Fruit fly (Drosophila melanogaster): ENCODE data around the gene CG11597.

The CG11597 gene

dm6 chr3L:11789773-11790172, 32.3 kb downstream of the CG11597 start, which contains the start of gene Pi3K68D:
Gene Pi3K68D, minus strand, starts transcription at chr3L:11790013.
- TF ChIP-seq CG6808 (GFP tag; optimal IDR thresholded peaks at IDR 0.05) (no peak), Hr4 (GFP tag; optimal IDR thresholded peaks at IDR 0.05) (no peak), vri (GFP tag; optimal IDR thresholded peaks at IDR 0.05) (no peak), cyc (GFP tag; optimal IDR thresholded peaks at IDR 0.05) (no peak), Eip93F (GFP tag; optimal IDR thresholded peaks at IDR 0.05) (no peak), dsx (GFP tag; optimal IDR thresholded peaks at IDR 0.05; ENCODE audit: poor library complexity, severe bottlenecking) (no peak), Sox14 (GFP tag; optimal IDR thresholded peaks at IDR 0.05) (peak; percentile 20)

- TF ChIP-seq CG8119 (GFP tag; IDR thresholded peaks at IDR 0.05) (peak; percentile 26; the same call in 2 of the 3 replicates), CG16779 (tag; optimal IDR thresholded peaks at IDR 0.05) (peak; percentile 48), Eip93F (GFP tag; optimal IDR thresholded peaks at IDR 0.05) (peak; percentile 8), net (GFP tag; optimal IDR thresholded peaks at IDR 0.05) (no peak), fkh (GFP tag; optimal IDR thresholded peaks at IDR 0.05) (peak; percentile 65), achi (GFP tag; optimal IDR thresholded peaks at IDR 0.05) (no peak)
Observed at dm6 chr3L:11788936-11789352, 33.1 kb downstream of the CG11597 start.

- TF ChIP-seq Eip93F (GFP tag; optimal IDR thresholded peaks at IDR 0.05) (peak; percentile 52), CG1621 (tag; optimal IDR thresholded peaks at IDR 0.05) (no peak), eg (GFP tag; IDR thresholded peaks at IDR 0.05) (no peak), CG8632 (GFP tag; optimal IDR thresholded peaks at IDR 0.05) (no peak), ss (GFP tag; optimal IDR thresholded peaks at IDR 0.05) (no peak), Hr4 (GFP tag; optimal IDR thresholded peaks at IDR 0.05) (no peak), CG10631 (GFP tag; optimal IDR thresholded peaks at IDR 0.05) (peak; percentile 1), CG11294 (GFP tag; IDR thresholded peaks at IDR 0.05) (no peak), spab (GFP tag; optimal IDR thresholded peaks at IDR 0.05) (no peak), Ets21C (GFP tag; optimal IDR thresholded peaks at IDR 0.05) (no peak), fd85E (GFP tag; optimal IDR thresholded peaks at IDR 0.05) (no peak), esn (GFP tag; optimal IDR thresholded peaks at IDR 0.05) (peak; percentile 38), CG6854 (GFP tag; optimal IDR thresholded peaks at IDR 0.05) (no peak), CG6792 (GFP tag; optimal IDR thresholded peaks at IDR 0.05) (peak; percentile 25), Sox14 (GFP tag; optimal IDR thresholded peaks at IDR 0.05) (peak; percentile 4), CG9139 (GFP tag; optimal IDR thresholded peaks at IDR 0.05) (no peak), vri (GFP tag; optimal IDR thresholded peaks at IDR 0.05) (peak; percentile 81), Hr38 (GFP tag; optimal IDR thresholded peaks at IDR 0.05) (no peak), CG11902 (GFP tag; optimal IDR thresholded peaks at IDR 0.05) (no peak), salr (GFP tag; optimal IDR thresholded peaks at IDR 0.05) (no peak), CG6163 (GFP tag; IDR thresholded peaks at IDR 0.05) (0 out of 3 replicates have a peak, but pooled peaks have one; percentile 12), cyc (GFP tag; optimal IDR thresholded peaks at IDR 0.05) (no peak)
Observed at dm6 chr3L:11788195-11788594, 33.9 kb downstream of the CG11597 start.

- peak; percentile 45 for TF ChIP-seq svp (GFP tag)
- no peak for TF ChIP-seq CG6276 (GFP tag; optimal IDR thresholded peaks at IDR 0.05)
- no peak for TF ChIP-seq CG3919 (GFP tag; optimal IDR thresholded peaks at IDR 0.05)
- TF ChIP-seq net (GFP tag; optimal IDR thresholded peaks at IDR 0.05): peak; percentile 29
- peak; percentile 61 for TF ChIP-seq CG11294 (GFP tag; IDR thresholded peaks at IDR 0.05)
- TF ChIP-seq CG15336 (GFP tag; IDR thresholded peaks at IDR 0.05): peak; percentile 80
- TF ChIP-seq achi (GFP tag; optimal IDR thresholded peaks at IDR 0.05): peak; percentile 10
- peak; percentile 50 for TF ChIP-seq Gug (GFP tag; IDR thresholded peaks at IDR 0.05)
- TF ChIP-seq eg (GFP tag; IDR thresholded peaks at IDR 0.05): peak; percentile 73
- TF ChIP-seq CG8119 (GFP tag; IDR thresholded peaks at IDR 0.05): peak; percentile 44; the same call in 1 of the 3 replicates
- no peak for TF ChIP-seq CG6854 (GFP tag; optimal IDR thresholded peaks at IDR 0.05)
- TF ChIP-seq CG6163 (GFP tag; IDR thresholded peaks at IDR 0.05): peak; percentile 74
- peak; percentile 70 for TF ChIP-seq Hr4 (GFP tag; optimal IDR thresholded peaks at IDR 0.05)
Observed at dm6 chr3L:11785291-11785690, 36.8 kb downstream of the CG11597 start.

Measured in whole organism, prepupa.